Worm (Caenorhabditis elegans) whole organism, L3 larva: Measurements from ENCODE around the gene pssy-2.

Experiments used
- elt-1 ChIP-seq: fragments of 150-350 bp; optimal IDR thresholded peaks from 2 replicates; lab custom pipeline; 2014; ENCODE audit warnings: missing biosample characterization, missing genetic modification characterization
- elt-3 ChIP-seq, 3 experiments: fragments of 150-350 bp in 1 of 3; sonication (generic microtip) in 2 of 3; optimal IDR thresholded peaks; 2 replicates in 2 of 3; 4 replicates in 1 of 3; lab custom pipeline; 2014 to 2017; ENCODE audit warnings: missing biosample characterization in 3 of 3, missing genetic modification characterization in 3 of 3
- fkh-10 ChIP-seq: sonication (generic microtip); optimal IDR thresholded peaks from 2 replicates; lab custom pipeline; 2017; ENCODE audit warnings: missing biosample characterization, missing genetic modification reagents, missing genetic modification characterization
- mdl-1 ChIP-seq: fragments of 150-350 bp; optimal IDR thresholded peaks from 2 replicates; lab custom pipeline; 2014; ENCODE audit warnings: missing biosample characterization, missing genetic modification characterization
- nhr-11 ChIP-seq: fragments of 150-350 bp; optimal IDR thresholded peaks from 2 replicates; lab custom pipeline; 2014; ENCODE audit warnings: missing biosample characterization, missing genetic modification characterization
- nhr-237 ChIP-seq: fragments of 150-350 bp; optimal IDR thresholded peaks from 2 replicates; lab custom pipeline; 2014; ENCODE audit warnings: missing biosample characterization, missing genetic modification characterization
- nhr-28 ChIP-seq: fragments of 150-350 bp; optimal IDR thresholded peaks from 2 replicates; lab custom pipeline; 2014; ENCODE audit warnings: missing biosample characterization, missing genetic modification characterization
- nhr-43 ChIP-seq: sonication (generic microtip); optimal IDR thresholded peaks from 2 replicates; lab custom pipeline; 2016; ENCODE audit warnings: mild to moderate bottlenecking, missing genetic modification characterization, missing compliant biosample characterization; ENCODE audit not compliant: poor library complexity, severe bottlenecking
- nhr-76 ChIP-seq: fragments of 150-350 bp; sonication (generic microtip); optimal IDR thresholded peaks from 5 replicates; lab custom pipeline; 2014; ENCODE audit warnings: missing biosample characterization, missing genetic modification characterization
- pqm-1 ChIP-seq: fragments of 150-350 bp; optimal IDR thresholded peaks from 2 replicates; lab custom pipeline; 2017; ENCODE audit warnings: missing biosample characterization, missing genetic modification characterization, inconsistent platforms
- sea-2 ChIP-seq: fragments of 150-350 bp; sonication (generic microtip); optimal IDR thresholded peaks from 4 replicates; lab custom pipeline; 2014; ENCODE audit warnings: missing biosample characterization, missing genetic modification reagents, missing genetic modification characterization
- unc-62 ChIP-seq: fragments of 150-350 bp; sonication (generic microtip); optimal IDR thresholded peaks from 4 replicates; lab custom pipeline; 2014; ENCODE audit warnings: missing biosample characterization, missing genetic modification reagents, missing genetic modification characterization
- ztf-11 ChIP-seq: fragments of 150-350 bp; optimal IDR thresholded peaks from 2 replicates; lab custom pipeline; 2014; ENCODE audit warnings: missing biosample characterization, missing genetic modification characterization

ce11 chrIII:13524021-13524420 is 52.4 kb downstream of the pssy-2 start, which contains the start of gene pod-1:
- no peak for TF ChIP-seq sea-2
- no peak for TF ChIP-seq unc-62
- no peak for TF ChIP-seq pqm-1 (tag; lab: Kevin White, UChicago)
- TF ChIP-seq fkh-10 (GFP tag; lab: Kevin White, UChicago): no peak
- no peak for TF ChIP-seq nhr-28
- no peak for TF ChIP-seq elt-3 (tag; optimal IDR thresholded peaks at IDR 0.05; lab: Kevin White, UChicago)
- no peak for TF ChIP-seq nhr-237 (tag; lab: Kevin White, UChicago)
- TF ChIP-seq elt-1 (tag; lab: Kevin White, UChicago): no peak
- TF ChIP-seq mdl-1: no peak
- no peak for TF ChIP-seq nhr-76
- no peak for TF ChIP-seq nhr-43
- TF ChIP-seq ztf-11 (tag; lab: Kevin White, UChicago): no peak
- TF ChIP-seq nhr-11 (tag; lab: Kevin White, UChicago): no peak
